Fruit fly (Drosophila melanogaster): ENCODE data around the gene CG42445.

- TF ChIP-seq psq (GFP tag; optimal IDR thresholded peaks at IDR 0.05) (no peak), CrebA (GFP tag; optimal IDR thresholded peaks at IDR 0.05; ENCODE audit: borderline replicate concordance) (no peak), Myc (optimal IDR thresholded peaks at IDR 0.05) (no peak), sage (GFP tag; optimal IDR thresholded peaks at IDR 0.05) (no peak), h (GFP tag; optimal IDR thresholded peaks at IDR 0.05) (peak; percentile 2), dmrt93B (GFP tag; optimal IDR thresholded peaks at IDR 0.05) (peak; percentile 16), Hr83 (GFP tag; optimal IDR thresholded peaks at IDR 0.05; ENCODE audit: poor library complexity, severe bottlenecking) (no peak)
These were observed 5.3 kb downstream of the CG42445 start for dm6 chr3L:8153206-8153996.
